Worm (Caenorhabditis elegans) whole organism, L4/young adult: ENCODE data around the gene zipt-7.1.

Source experiments
- W03F9.2 ChIP-seq: fragments of 150-350 bp; optimal IDR thresholded peaks from 2 replicates; lab custom pipeline; 2014; ENCODE audit warnings: missing biosample characterization, missing genetic modification characterization
- dao-5 ChIP-seq: sonication (generic microtip); optimal IDR thresholded peaks from 2 replicates; lab custom pipeline; 2016; ENCODE audit warnings: missing genotype, missing genetic modification characterization, moderate library complexity, missing compliant biosample characterization
- him-1 ChIP-seq: sonication (generic microtip); optimal IDR thresholded peaks from 2 replicates; lab custom pipeline; 2016; ENCODE audit warnings: missing genotype, missing genetic modification reagents, missing genetic modification characterization, missing compliant biosample characterization

ce11 chrIV:17280441-17280939, 7.4 kb downstream of the zipt-7.1 start:
- no peak for TF ChIP-seq dao-5 (tag; lab: Kevin White, UChicago)
- TF ChIP-seq W03F9.2 (tag; lab: Kevin White, UChicago), result no peak
- TF ChIP-seq him-1 (tag; lab: Kevin White, UChicago), result no peak
